Fruit fly (Drosophila melanogaster) whole organism: ENCODE measurements around the gene CG10337.

Experiments used
- CG8478 ChIP-seq: fragments of >200 bp; optimal IDR thresholded peaks from 2 replicates; lab custom pipeline; 2018; ENCODE audit warnings: inconsistent platforms
- Dll ChIP-seq: fragments of >200 bp; optimal IDR thresholded peaks from 2 replicates; lab custom pipeline; 2017
- EcR ChIP-seq, 2 experiments: fragments of >200 bp; optimal IDR thresholded peaks; 2 replicates each; lab custom pipeline; 2017; ENCODE audit warnings: missing biosample characterization in 2 of 2, missing genetic modification characterization in 2 of 2, missing genetic modification reagents in 2 of 2
- pan ChIP-seq: fragments of >200 bp; optimal IDR thresholded peaks from 2 replicates; lab custom pipeline; 2017
- psq ChIP-seq: fragments of >200 bp; optimal IDR thresholded peaks from 2 replicates; lab custom pipeline; 2017
- usp ChIP-seq: fragments of >200 bp; optimal IDR thresholded peaks from 2 replicates; lab custom pipeline; 2017; ENCODE audit warnings: missing biosample characterization, missing genetic modification characterization, mixed read lengths

Gene CG10337

DNA sequence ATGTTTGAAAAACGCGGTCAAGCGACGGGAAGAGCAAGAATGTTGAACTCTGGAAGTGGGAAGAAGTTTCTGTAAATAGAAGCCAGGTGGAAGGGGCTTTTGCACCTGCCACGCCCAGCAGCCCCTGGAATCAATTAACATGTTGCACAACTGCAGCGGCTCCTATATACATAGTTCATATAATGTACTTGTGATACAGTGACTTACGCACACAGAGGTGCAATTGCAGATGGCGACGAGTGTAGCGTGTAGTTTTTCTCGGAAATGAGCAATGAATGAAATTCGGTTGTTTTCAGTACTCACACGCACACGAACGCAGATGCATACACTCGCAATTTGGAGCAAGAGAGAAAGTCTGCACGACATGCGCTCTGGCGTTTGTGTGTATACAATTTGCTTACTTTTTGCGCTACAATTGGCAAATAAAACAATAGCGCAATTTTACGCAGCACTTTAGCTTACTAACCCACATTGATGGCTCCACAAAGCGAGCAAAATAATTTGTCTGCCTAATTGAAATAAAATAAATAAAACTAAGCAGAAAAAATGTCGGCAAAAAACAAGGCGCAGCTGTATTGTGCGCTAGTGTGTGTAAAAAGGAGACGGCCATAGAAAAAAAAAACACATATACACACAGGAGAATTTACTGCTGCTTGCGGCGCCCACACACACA, 29.7 kb upstream of the CG10337 start:
- TF ChIP-seq EcR (GFP tag; optimal IDR thresholded peaks at IDR 0.05; lab: Kevin White, UChicago) (no peak), usp (no peak), pan (no peak), Dll (lab: Kevin White, UChicago) (no peak), CG8478 (lab: Kevin White, UChicago) (peak; percentile 76), psq (lab: Kevin White, UChicago) (no peak)

DNA sequence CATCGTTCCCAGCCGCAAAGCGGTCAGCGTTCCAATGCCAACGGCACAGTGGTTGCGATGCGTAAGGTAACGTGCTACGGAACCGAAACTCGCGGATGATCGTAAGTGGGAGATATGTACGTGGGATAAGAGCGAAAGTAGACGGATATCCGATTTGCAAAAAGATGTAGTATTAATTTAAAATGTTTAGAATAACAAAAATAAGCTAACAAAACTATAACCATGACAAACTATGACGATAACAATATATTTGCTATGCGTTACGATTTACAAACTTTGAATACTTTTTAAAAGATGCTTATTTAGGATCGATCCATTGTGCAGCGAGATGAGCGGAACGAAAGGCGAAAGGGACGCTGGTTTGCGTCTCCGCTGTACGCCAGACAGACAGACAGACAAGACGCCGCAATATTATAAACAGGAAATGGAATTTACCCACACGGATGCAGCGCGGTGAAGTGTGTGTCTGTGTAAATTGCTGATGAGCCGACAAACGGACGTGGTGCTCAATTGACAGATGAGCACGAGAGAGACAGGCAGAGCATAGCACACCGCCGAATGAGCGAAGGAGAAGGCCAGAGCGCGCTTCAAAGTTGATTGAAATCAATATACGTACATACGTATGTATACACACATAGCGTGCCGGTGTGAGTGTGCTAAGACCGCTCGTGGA, 29.0 kb upstream of the CG10337 start:
- peak; percentile 72 for TF ChIP-seq Dll (lab: Kevin White, UChicago)
- TF ChIP-seq pan, result no peak

DNA sequence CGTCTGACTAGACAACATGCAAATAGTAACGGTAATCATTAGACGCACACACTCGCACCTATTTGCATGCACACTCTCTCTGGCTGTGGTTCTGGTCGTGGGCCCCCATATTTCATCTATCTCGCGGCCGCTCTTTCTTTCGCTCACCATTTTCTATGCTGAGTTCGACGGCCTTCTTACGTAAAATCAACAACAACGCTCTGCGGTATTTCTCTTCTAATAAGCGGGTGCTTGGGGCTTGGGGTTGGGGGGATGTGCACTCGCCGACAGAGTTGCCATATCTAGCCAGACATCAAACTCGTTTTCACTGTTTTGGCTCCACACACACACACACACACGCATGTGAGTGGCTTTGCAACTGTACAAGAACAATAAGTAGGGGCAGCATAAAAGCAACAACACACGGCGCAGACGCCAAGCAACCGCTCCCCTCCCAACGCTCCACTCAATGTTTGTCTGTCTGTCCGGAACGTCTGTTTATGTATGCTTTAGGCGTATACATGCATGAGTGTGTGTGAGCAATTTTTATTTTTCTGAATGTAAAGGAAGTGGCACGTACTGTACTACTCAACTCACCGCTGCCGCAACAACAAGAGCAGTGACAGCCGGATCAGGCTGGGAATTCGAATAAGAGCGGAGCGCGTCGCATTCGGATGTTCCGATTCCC, 28.3 kb upstream of the CG10337 start:
- peak in 1 of 2 experiments; percentile 92 for TF ChIP-seq EcR (GFP tag; optimal IDR thresholded peaks at IDR 0.05; lab: Kevin White, UChicago)
- no peak for TF ChIP-seq usp
- no peak for TF ChIP-seq CG8478 (lab: Kevin White, UChicago)
- TF ChIP-seq psq (lab: Kevin White, UChicago), result no peak

DNA sequence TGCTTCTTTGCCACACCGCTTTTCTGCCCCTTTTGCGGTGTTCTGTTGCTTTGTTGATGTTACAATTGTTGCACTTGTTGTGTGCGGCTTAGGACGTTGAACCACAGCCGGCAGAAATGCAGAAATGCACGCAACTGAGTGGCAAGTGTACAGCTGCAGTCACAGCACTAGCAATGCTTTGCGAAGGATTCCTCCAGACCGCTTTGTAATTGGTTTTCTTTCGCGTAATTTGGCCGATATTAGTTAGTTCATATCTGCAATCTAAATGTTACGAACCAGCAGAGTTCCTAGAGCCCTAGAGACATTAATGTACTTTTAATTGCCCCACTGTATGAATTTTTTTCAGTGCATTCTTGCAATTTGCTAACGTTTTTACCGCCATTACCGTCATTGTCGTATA, 27.6 kb upstream of the CG10337 start:
- TF ChIP-seq EcR (GFP tag; optimal IDR thresholded peaks at IDR 0.05; lab: Kevin White, UChicago) (peak in 1 of 2 experiments; percentile 83), psq (lab: Kevin White, UChicago) (no peak), pan (no peak), Dll (lab: Kevin White, UChicago) (no peak), usp (no peak)

DNA sequence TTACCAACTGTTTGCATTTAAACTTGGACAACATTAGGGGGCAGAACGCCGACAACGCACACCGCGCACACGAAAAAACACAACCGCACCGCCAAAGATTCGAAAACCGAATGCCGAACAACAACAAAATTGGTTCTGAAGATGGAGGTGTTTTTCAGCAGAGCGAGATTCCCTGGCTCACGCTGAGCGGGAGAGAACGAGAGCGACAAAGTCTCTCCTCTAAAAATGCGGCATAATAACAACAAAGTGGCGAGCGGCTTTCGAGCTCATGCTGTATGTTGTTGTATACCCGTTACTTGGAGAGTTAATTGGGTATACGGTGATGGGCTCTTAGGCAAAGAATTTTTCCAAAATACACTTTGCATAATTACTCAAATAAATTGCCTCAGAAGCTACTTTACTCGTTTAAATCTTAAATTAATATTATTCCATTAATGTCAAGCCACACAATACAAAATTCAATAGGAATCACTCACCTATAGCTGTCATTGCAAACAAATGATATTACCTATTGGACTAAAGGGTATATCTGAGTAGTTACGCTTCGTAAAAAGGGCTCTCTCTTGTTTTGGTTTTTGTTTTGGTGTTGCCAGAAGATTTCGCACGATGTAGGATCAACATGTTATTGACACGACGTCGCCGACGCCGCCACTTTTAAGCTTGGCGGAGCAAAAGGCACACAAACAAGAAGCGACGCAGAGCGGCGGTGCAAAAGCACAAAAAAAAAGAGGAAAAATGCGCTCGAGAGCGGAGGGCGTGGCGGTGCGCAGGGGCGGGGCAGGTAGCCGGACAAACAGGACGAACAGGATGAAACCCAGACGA, 25.9 kb upstream of the CG10337 start:
- peak; percentile 60 for TF ChIP-seq Dll (lab: Kevin White, UChicago)
- peak; percentile 94 for TF ChIP-seq pan
- peak in 1 of 2 experiments; percentile 67 for TF ChIP-seq EcR (GFP tag; optimal IDR thresholded peaks at IDR 0.05; lab: Kevin White, UChicago)
- no peak for TF ChIP-seq usp
- TF ChIP-seq psq (lab: Kevin White, UChicago), result no peak
- no peak for TF ChIP-seq CG8478 (lab: Kevin White, UChicago)

DNA sequence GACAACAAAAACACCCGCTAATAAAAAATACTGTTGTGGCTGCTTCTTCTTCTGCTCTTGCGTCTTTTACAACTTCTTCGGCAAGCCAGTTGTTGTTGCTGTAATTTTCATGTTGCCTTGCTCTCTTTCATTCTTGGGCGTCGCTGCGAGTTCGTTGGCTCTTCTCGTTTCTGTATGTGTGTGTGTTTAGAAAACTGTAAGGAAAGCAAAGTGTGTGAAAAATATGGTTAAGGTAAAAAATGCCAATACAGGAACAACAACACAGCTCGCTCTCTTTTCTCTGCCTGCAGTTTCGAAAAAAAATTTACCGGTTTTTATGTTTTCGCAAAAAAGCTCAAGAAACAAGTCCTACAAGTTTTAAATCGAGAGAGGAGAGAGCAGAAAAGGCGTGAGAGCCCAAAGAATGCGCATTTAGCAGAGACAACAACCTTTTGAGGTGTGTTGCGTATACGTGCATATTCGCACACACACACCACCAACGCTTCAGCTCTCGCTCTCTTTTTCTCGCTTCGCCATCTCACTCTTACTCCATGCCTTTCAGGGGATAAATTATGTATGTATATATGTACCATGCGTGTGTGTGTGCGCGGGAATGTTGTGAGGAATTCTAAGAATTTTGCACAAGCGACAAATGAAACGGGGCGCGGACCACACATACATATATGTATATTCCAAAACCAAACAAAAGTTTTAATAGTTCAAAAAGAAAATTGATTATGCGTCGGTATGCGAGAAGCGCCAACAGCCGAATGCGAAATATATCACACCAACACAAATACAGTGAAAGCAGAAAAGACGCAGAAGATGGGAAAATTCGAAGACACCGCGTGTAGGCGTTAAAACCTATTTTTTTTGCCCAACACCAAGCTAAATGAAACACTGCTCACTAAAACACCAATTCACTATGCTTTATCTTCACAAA, 25.1 kb upstream of the CG10337 start:
- TF ChIP-seq EcR (GFP tag; optimal IDR thresholded peaks at IDR 0.05; lab: Kevin White, UChicago), result peak; percentile 39 to 84
- no peak for TF ChIP-seq pan
- no peak for TF ChIP-seq Dll (lab: Kevin White, UChicago)
- TF ChIP-seq usp, result no peak
- TF ChIP-seq psq (lab: Kevin White, UChicago), result no peak
- TF ChIP-seq CG8478 (lab: Kevin White, UChicago), result peak; percentile 64

DNA sequence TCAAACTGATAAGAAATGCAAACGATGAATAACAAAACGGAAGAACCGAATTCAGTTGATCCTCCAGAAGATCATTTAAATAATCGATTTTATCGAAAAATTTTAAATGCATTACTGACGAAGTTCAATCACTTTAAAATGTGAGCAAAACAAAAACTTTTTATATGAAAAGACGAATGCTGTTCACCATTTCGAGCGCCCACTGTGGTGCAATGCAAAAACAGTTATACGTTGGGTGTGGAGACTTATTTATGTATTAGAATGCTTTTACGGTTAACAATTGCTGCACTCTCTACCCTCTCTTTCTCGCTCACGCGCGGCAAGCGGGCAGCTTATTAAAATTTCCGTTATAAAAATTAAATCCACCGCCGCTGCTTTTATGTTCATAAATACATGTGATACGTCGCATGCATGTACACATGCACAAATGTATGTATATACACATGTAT, 24.1 kb upstream of the CG10337 start:
- TF ChIP-seq Dll (lab: Kevin White, UChicago) (no peak), pan (no peak), EcR (GFP tag; optimal IDR thresholded peaks at IDR 0.05; lab: Kevin White, UChicago) (no peak)

DNA sequence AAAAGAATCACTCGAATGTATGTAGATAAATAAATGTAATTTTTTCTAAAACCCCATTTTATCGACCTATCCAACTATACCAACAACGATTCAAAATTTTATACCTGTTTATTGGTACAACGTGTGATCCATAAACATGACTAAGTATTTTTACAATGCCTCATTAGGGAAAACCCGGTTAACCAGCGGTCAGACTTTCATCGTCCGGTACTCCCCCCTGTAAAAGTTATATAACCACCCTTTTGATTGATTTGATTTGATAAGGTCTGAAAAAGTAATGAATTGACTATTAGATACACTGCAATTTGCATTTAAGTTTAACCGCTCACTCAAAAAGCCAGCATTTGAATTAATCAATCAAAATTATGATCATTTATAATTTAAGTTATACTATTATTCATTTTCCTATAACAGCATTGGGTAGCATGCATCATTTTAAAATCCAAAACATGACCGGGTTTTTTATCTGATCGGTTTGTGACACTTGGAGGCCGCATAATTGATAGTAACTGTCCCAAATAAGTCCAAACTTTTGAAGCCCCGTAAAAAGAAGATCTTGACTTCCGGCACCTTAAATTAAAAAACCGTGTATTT, 20.6 kb upstream of the CG10337 start:
- TF ChIP-seq psq (lab: Kevin White, UChicago) (no peak), usp (no peak), pan (no peak), Dll (lab: Kevin White, UChicago) (no peak), CG8478 (lab: Kevin White, UChicago) (no peak), EcR (GFP tag; optimal IDR thresholded peaks at IDR 0.05; lab: Kevin White, UChicago) (no peak)

DNA sequence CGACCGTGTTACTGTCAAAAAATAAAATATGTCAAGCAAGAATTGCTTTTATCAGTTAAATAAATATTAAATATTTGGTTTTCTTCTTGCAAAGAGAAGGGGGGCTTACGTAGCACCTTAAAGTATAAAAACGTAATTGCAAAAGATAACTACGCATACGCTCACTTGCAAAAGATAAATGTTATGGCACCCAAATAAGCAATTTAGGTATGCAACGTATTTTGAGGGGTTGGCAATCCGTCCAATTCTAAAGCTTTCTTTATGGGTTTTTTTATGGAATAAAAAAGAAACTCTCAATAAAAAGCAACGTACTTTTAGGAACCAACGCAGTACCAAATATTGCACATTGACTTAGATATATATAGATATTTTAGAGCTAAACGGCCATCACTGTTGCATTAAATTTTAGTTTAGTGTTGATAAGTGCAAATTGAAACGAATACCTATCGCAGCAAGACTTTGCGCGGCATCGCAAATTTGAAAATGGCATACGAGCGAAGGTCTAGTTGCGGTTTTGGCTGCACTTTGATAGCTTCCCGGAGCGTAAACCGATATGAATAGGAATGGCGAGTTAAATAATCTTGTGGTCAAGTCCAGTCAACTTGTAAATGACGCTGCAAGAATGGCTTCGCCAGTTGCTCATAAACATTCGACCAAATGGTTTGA, 18.6 kb upstream of the CG10337 start, which contains the start of gene CG13077:
TSS of gene CG13077 (plus strand) at position 631 of the 666 bp plus-strand sequence.
- TF ChIP-seq pan (no peak), CG8478 (lab: Kevin White, UChicago) (no peak), EcR (GFP tag; optimal IDR thresholded peaks at IDR 0.05; lab: Kevin White, UChicago) (no peak), psq (lab: Kevin White, UChicago) (no peak), Dll (lab: Kevin White, UChicago) (no peak)
